Fruit fly (Drosophila melanogaster) whole organism, embryonic: ENCODE data around the gene CG42541.

Experiments used
- Antp ChIP-seq: fragments of 200-800 bp; sonication (Bioruptor generic); optimal IDR thresholded peaks from 3 replicates; lab custom pipeline; 2016; ENCODE audit warnings: missing biosample characterization, missing genetic modification characterization
- B-H1 ChIP-seq: fragments of 200-800 bp; sonication (Bioruptor generic); IDR thresholded peaks from 3 replicates; pipeline ENCODE4 v1.3.6; 2022; ENCODE audit warnings: missing biosample characterization, missing genetic modification characterization
- BtbVII ChIP-seq: fragments of 200-800 bp; sonication (Bioruptor generic); optimal IDR thresholded peaks from 3 replicates; lab custom pipeline; 2017; ENCODE audit warnings: missing biosample characterization, mild to moderate bottlenecking, missing genetic modification characterization
- CG10321 ChIP-seq: fragments of 200-800 bp; sonication (Bioruptor generic); IDR thresholded peaks from 2 replicates; pipeline ENCODE4 v1.3.6; 2022; ENCODE audit warnings: missing biosample characterization, missing genetic modification characterization
- CG11247 ChIP-seq: fragments of 200-800 bp; sonication (Bioruptor generic); IDR thresholded peaks from 2 replicates; pipeline ENCODE4 v1.3.6; 2022; ENCODE audit warnings: missing biosample characterization, missing genetic modification characterization
- CG13424 ChIP-seq: fragments of 200-800 bp; sonication (Bioruptor generic); optimal IDR thresholded peaks from 2 replicates; lab custom pipeline; 2019; ENCODE audit warnings: missing biosample characterization, mild to moderate bottlenecking, missing genetic modification characterization, moderate library complexity
- CG15479 ChIP-seq: fragments of 200-800 bp; sonication (Bioruptor generic); optimal IDR thresholded peaks from 3 replicates; lab custom pipeline; 2019; ENCODE audit warnings: missing biosample characterization, mild to moderate bottlenecking, missing genetic modification characterization, moderate library complexity
- CG1832 ChIP-seq: fragments of 200-800 bp; sonication (Bioruptor generic); optimal IDR thresholded peaks from 2 replicates; lab custom pipeline; 2017; ENCODE audit warnings: missing biosample characterization, mild to moderate bottlenecking, missing genetic modification characterization, inconsistent platforms
- CG30020 ChIP-seq: fragments of 200-800 bp; optimal IDR thresholded peaks from 2 replicates; lab custom pipeline; 2019; ENCODE audit warnings: missing biosample characterization, mild to moderate bottlenecking, missing genetic modification characterization, moderate library complexity
- CG30403 ChIP-seq: fragments of 200-800 bp; sonication (Bioruptor generic); optimal IDR thresholded peaks from 3 replicates; lab custom pipeline; 2016; ENCODE audit warnings: missing biosample characterization, missing genetic modification characterization
- CG3163 ChIP-seq: fragments of 200-800 bp; sonication (Bioruptor generic); optimal IDR thresholded peaks from 3 replicates; lab custom pipeline; 2016; ENCODE audit warnings: missing biosample characterization, missing genetic modification characterization
- CG34422 ChIP-seq: fragments of 200-800 bp; sonication (Bioruptor generic); IDR thresholded peaks from 3 replicates; pipeline ENCODE4 v1.3.6; 2022; ENCODE audit warnings: missing biosample characterization, missing genetic modification characterization
- CG3847 ChIP-seq: fragments of 200-800 bp; sonication (Bioruptor generic); IDR thresholded peaks from 2 replicates; pipeline ENCODE4 v1.3.6; 2022; ENCODE audit warnings: missing biosample characterization, missing genetic modification characterization
- CG4617 ChIP-seq: fragments of 200-800 bp; sonication (Bioruptor generic); optimal IDR thresholded peaks from 3 replicates; lab custom pipeline; 2016; ENCODE audit warnings: missing biosample characterization, missing genetic modification characterization, borderline replicate concordance
- CG6175 ChIP-seq: fragments of 200-800 bp; sonication (Bioruptor generic); IDR thresholded peaks from 3 replicates; pipeline ENCODE4 v1.3.6; 2022; ENCODE audit warnings: missing biosample characterization, missing genetic modification characterization
- CG6791 ChIP-seq: fragments of 200-800 bp; sonication (Bioruptor generic); IDR thresholded peaks from 3 replicates; pipeline ENCODE4 v1.3.6; 2022; ENCODE audit warnings: missing biosample characterization, missing genetic modification characterization; ENCODE audit not compliant: partially characterized antibody
- CG8478 ChIP-seq: fragments of >200 bp; optimal IDR thresholded peaks from 2 replicates; lab custom pipeline; 2018
- Deaf1 ChIP-seq: fragments of 200-800 bp; optimal IDR thresholded peaks from 3 replicates; lab custom pipeline; 2019; ENCODE audit warnings: missing biosample characterization, mild to moderate bottlenecking, missing genetic modification characterization, moderate library complexity
- Dp ChIP-seq: fragments of 200-800 bp; sonication (Bioruptor generic); optimal IDR thresholded peaks from 2 replicates; lab custom pipeline; 2018; ENCODE audit warnings: missing biosample characterization, mild to moderate bottlenecking, missing genetic modification characterization, moderate library complexity
- Ets97D ChIP-seq: fragments of 200-800 bp; sonication (Bioruptor generic); optimal IDR thresholded peaks from 3 replicates; lab custom pipeline; 2016; ENCODE audit warnings: missing biosample characterization, missing genetic modification characterization
- Hr3 ChIP-seq: fragments of 200-800 bp; sonication (Bioruptor generic); optimal IDR thresholded peaks from 3 replicates; lab custom pipeline; 2016; ENCODE audit warnings: missing biosample characterization, missing genetic modification characterization
- Hsf ChIP-seq: fragments of 200-800 bp; sonication (Bioruptor generic); optimal IDR thresholded peaks from 3 replicates; lab custom pipeline; 2016; ENCODE audit warnings: missing biosample characterization, missing genetic modification characterization
- MBD-R2 ChIP-seq: fragments of 200-800 bp; sonication (Bioruptor generic); IDR thresholded peaks from 2 replicates; pipeline ENCODE4 v1.3.6; 2022; ENCODE audit warnings: missing biosample characterization, missing genetic modification characterization
- Nf-YB ChIP-seq: fragments of 200-800 bp; sonication (Bioruptor generic); optimal IDR thresholded peaks from 3 replicates; lab custom pipeline; 2019; ENCODE audit warnings: missing biosample characterization, mild to moderate bottlenecking, missing genetic modification characterization, moderate library complexity
- Nf-YC ChIP-seq: fragments of 200-800 bp; optimal IDR thresholded peaks from 3 replicates; lab custom pipeline; 2019; ENCODE audit warnings: missing biosample characterization, mild to moderate bottlenecking, missing genetic modification characterization, moderate library complexity
- NfI ChIP-seq: fragments of 200-800 bp; sonication (Bioruptor generic); optimal IDR thresholded peaks from 3 replicates; lab custom pipeline; 2018; ENCODE audit warnings: missing biosample characterization, mild to moderate bottlenecking, missing genetic modification characterization, moderate library complexity
- Ptx1 ChIP-seq: fragments of 200-800 bp; sonication (Bioruptor generic); IDR thresholded peaks from 2 replicates; pipeline ENCODE4 v1.3.6; 2022; ENCODE audit warnings: missing biosample characterization, missing genetic modification characterization
- Trl ChIP-seq, 3 experiments: fragments of >200 bp in 2 of 3; fragments of 200-800 bp in 1 of 3; sonication (Bioruptor generic) in 1 of 3; optimal IDR thresholded peaks; 2 replicates in 1 of 3; 3 replicates in 2 of 3; lab custom pipeline; 2016 to 2017; ENCODE audit warnings: missing biosample characterization in 1 of 3, missing genetic modification characterization in 1 of 3
- Xrp1 ChIP-seq: fragments of 200-800 bp; sonication (Bioruptor generic); IDR thresholded peaks from 2 replicates; pipeline ENCODE4 v1.3.6; 2022; ENCODE audit warnings: missing biosample characterization, missing genetic modification characterization
- amos ChIP-seq: fragments of 200-800 bp; sonication (Bioruptor generic); IDR thresholded peaks from 2 replicates; pipeline ENCODE4 v1.3.6; 2022; ENCODE audit warnings: missing biosample characterization, missing genetic modification characterization; ENCODE audit not compliant: partially characterized antibody
- ato ChIP-seq: fragments of 200-800 bp; sonication (Bioruptor generic); IDR thresholded peaks from 2 replicates; pipeline ENCODE4 v1.3.6; 2022; ENCODE audit warnings: missing biosample characterization, missing genetic modification characterization; ENCODE audit not compliant: partially characterized antibody
- chinmo ChIP-seq: fragments of 200-800 bp; sonication (Bioruptor generic); IDR thresholded peaks from 4 replicates; pipeline ENCODE4 v1.3.6; 2022; ENCODE audit warnings: missing biosample characterization, missing genetic modification characterization; ENCODE audit not compliant: partially characterized antibody
- chn ChIP-seq: fragments of 200-800 bp; sonication (Bioruptor generic); optimal IDR thresholded peaks from 2 replicates; lab custom pipeline; 2016; ENCODE audit warnings: missing biosample characterization, missing genetic modification characterization
- ci ChIP-seq: fragments of 200-800 bp; sonication (Bioruptor generic); IDR thresholded peaks from 3 replicates; pipeline ENCODE4 v1.3.6; 2022; ENCODE audit warnings: missing biosample characterization, missing genetic modification characterization
- gfzf ChIP-seq: fragments of 200-800 bp; sonication (Bioruptor generic); optimal IDR thresholded peaks from 2 replicates; lab custom pipeline; 2016; ENCODE audit warnings: missing biosample characterization, mild to moderate bottlenecking, missing genetic modification characterization, moderate library complexity
- grau ChIP-seq: fragments of 200-800 bp; optimal IDR thresholded peaks from 3 replicates; lab custom pipeline; 2019; ENCODE audit warnings: missing biosample characterization, mild to moderate bottlenecking, missing genetic modification characterization, moderate library complexity
- jumu ChIP-seq: fragments of 200-800 bp; sonication (Bioruptor generic); optimal IDR thresholded peaks from 3 replicates; lab custom pipeline; 2016; ENCODE audit warnings: missing biosample characterization, missing genetic modification characterization
- kni ChIP-seq: fragments of 200-800 bp; sonication (Bioruptor generic); optimal IDR thresholded peaks from 3 replicates; lab custom pipeline; 2017; ENCODE audit warnings: mild to moderate bottlenecking, missing biosample characterization, missing genetic modification reagents, missing genetic modification characterization
- lilli ChIP-seq: fragments of 200-800 bp; sonication (Bioruptor generic); optimal IDR thresholded peaks from 3 replicates; lab custom pipeline; 2016; ENCODE audit warnings: missing biosample characterization, missing genetic modification characterization
- pros ChIP-seq: fragments of 200-800 bp; sonication (Bioruptor generic); optimal IDR thresholded peaks from 3 replicates; lab custom pipeline; 2019; ENCODE audit warnings: missing biosample characterization, mild to moderate bottlenecking, missing genetic modification characterization, moderate library complexity
- pzg ChIP-seq: fragments of 200-800 bp; sonication (Bioruptor generic); optimal IDR thresholded peaks from 3 replicates; lab custom pipeline; 2018; ENCODE audit warnings: missing biosample characterization, mild to moderate bottlenecking, missing genetic modification characterization, moderate library complexity
- row ChIP-seq: fragments of 200-800 bp; sonication (Bioruptor generic); IDR thresholded peaks from 3 replicates; pipeline ENCODE4 v1.3.6; 2022; ENCODE audit warnings: missing biosample characterization, missing genetic modification characterization
- seq ChIP-seq: fragments of 200-800 bp; sonication (Bioruptor generic); IDR thresholded peaks from 2 replicates; pipeline ENCODE4 v1.3.6; 2022; ENCODE audit warnings: missing biosample characterization, missing genetic modification characterization
- sob ChIP-seq: fragments of 200-800 bp; sonication (Bioruptor generic); IDR thresholded peaks from 2 replicates; pipeline ENCODE4 v1.3.6; 2022; ENCODE audit warnings: missing biosample characterization, missing genetic modification characterization
- sug ChIP-seq: fragments of 200-800 bp; optimal IDR thresholded peaks from 2 replicates; lab custom pipeline; 2019; ENCODE audit warnings: missing biosample characterization, mild to moderate bottlenecking, missing genetic modification characterization, moderate library complexity
- tx ChIP-seq: fragments of 200-800 bp; sonication (Bioruptor generic); optimal IDR thresholded peaks from 2 replicates; lab custom pipeline; 2016; ENCODE audit warnings: missing biosample characterization, missing genetic modification characterization
- zen ChIP-seq: fragments of 200-800 bp; sonication (Bioruptor generic); optimal IDR thresholded peaks from 3 replicates; lab custom pipeline; 2018; ENCODE audit warnings: missing biosample characterization, mild to moderate bottlenecking, missing genetic modification characterization, moderate library complexity
- zfh1 ChIP-seq: fragments of 200-800 bp; sonication (Bioruptor generic); IDR thresholded peaks from 3 replicates; pipeline ENCODE4 v1.3.6; 2022; ENCODE audit warnings: missing biosample characterization, missing genetic modification characterization

Gene CG42541

dm6 chrX:3862319-3862919, 68.0 kb downstream of the CG42541 start (continued):
- TF ChIP-seq pzg (peak; percentile 39), sug (tag; lab: Kevin White, UChicago) (peak; percentile 10), CG13424 (tag; lab: Kevin White, UChicago) (peak; percentile 14), Dp (GFP tag; lab: Kevin White, UChicago) (peak; percentile 10), ato (GFP tag; lab: Robert Waterston, UW) (no peak), jumu (GFP tag; lab: Kevin White, UChicago) (peak; percentile 31), CG3847 (GFP tag; lab: Robert Waterston, UW) (0 out of 2 replicates have a peak, but pooled peaks have one; percentile 18), gfzf (GFP tag; lab: Kevin White, UChicago) (peak; percentile 47), lilli (peak; percentile 37), Ptx1 (GFP tag; lab: Robert Waterston, UW) (peak; percentile 25; the same call in 1 of the 2 replicates), Ets97D (GFP tag; lab: Kevin White, UChicago) (peak; percentile 36), zen (tag; lab: Kevin White, UChicago) (peak; percentile 3), NfI (GFP tag; lab: Kevin White, UChicago) (peak; percentile 3), Hsf (GFP tag; lab: Kevin White, UChicago) (peak; percentile 21), chn (peak; percentile 8), Antp (GFP tag; lab: Kevin White, UChicago) (peak; percentile 17), grau (peak; percentile 7), CG30403 (GFP tag; lab: Kevin White, UChicago) (peak; percentile 36), CG4617 (peak; percentile 57), row (GFP tag; lab: Robert Waterston, UW) (peak; percentile 33; the same call in 2 of the 3 replicates), kni (peak; percentile 16), Hr3 (GFP tag; lab: Kevin White, UChicago) (peak; percentile 23), Trl (optimal IDR thresholded peaks at IDR 0.05; lab: Kevin White, UChicago) (no peak), Trl (GFP tag; optimal IDR thresholded peaks at IDR 0.05; lab: Kevin White, UChicago) (peak; percentile 40), Deaf1 (tag; lab: Kevin White, UChicago) (peak; percentile 82)
- TF ChIP-seq, all 482 proteins: peak for 94

DNA sequence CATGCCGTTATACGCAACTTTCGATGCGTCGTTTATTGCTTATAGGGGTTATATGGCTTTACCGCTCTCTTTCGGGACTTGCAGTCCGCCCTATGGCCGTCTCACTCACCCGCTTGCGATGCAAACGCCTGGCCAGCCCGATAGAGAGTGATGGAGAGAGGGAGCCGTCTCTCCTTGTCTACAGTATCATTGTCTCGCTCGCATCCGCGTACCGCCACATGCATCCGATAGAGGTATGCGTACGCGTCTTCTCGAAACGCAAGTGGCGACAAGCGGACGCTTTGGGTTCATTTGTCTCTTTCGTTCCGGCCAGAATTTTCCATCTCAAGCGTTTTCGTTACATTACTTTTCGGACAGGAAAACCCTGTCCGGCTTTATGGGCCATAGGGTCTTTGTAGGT, 69.2 kb downstream of the CG42541 start:
- TF ChIP-seq CG10321 (GFP tag; lab: Robert Waterston, UW) (peak; percentile 96), pros (GFP tag; lab: Kevin White, UChicago) (peak; percentile 82), sob (GFP tag; lab: Robert Waterston, UW) (0 out of 2 replicates have a peak, but pooled peaks have one; percentile 17), CG1832 (GFP tag; lab: Kevin White, UChicago) (peak; percentile 97), B-H1 (GFP tag; lab: Robert Waterston, UW) (no peak), CG11247 (GFP tag; lab: Robert Waterston, UW) (no peak), CG15479 (GFP tag; lab: Kevin White, UChicago) (peak; percentile 4), CG8478 (lab: Kevin White, UChicago) (peak; percentile 98), Nf-YB (GFP tag; lab: Kevin White, UChicago) (no peak), chinmo (peak; percentile 62; the same call in 1 of the 4 replicates), Xrp1 (GFP tag; lab: Robert Waterston, UW) (0 out of 2 replicates have a peak, but pooled peaks have one; percentile 11), MBD-R2 (0 out of 2 replicates have a peak, but pooled peaks have one; percentile 21), CG3163 (peak; percentile 5), CG6791 (GFP tag; lab: Robert Waterston, UW) (peak; percentile 34; the same call in 1 of the 3 replicates), seq (GFP tag; lab: Robert Waterston, UW) (0 out of 2 replicates have a peak, but pooled peaks have one; percentile 20), CG3847 (GFP tag; lab: Robert Waterston, UW) (0 out of 2 replicates have a peak, but pooled peaks have one; percentile 26), CG30020 (tag; lab: Kevin White, UChicago) (no peak), BtbVII (GFP tag; lab: Kevin White, UChicago) (no peak), CG6175 (GFP tag; lab: Robert Waterston, UW) (0 out of 3 replicates have a peak, but pooled peaks have one; percentile 19), zfh1 (peak; percentile 43; the same call in 1 of the 3 replicates), CG34422 (peak; percentile 32; the same call in 1 of the 3 replicates), tx (GFP tag; lab: Kevin White, UChicago) (no peak), ci (GFP tag; lab: Robert Waterston, UW) (0 out of 3 replicates have a peak, but pooled peaks have one; percentile 43), amos (GFP tag; lab: Robert Waterston, UW) (peak; percentile 19; the same call in 1 of the 2 replicates), Nf-YC (tag; lab: Kevin White, UChicago) (peak; percentile 42)
